Worm (Caenorhabditis elegans): Measurements from ENCODE around the gene mrps-22.

mrps-22 gene

ce11 chrII:10544374-10544908 is 38.0 kb upstream of the mrps-22 start (continued):
- TF ChIP-seq nhr-11 (tag; optimal IDR thresholded peaks at IDR 0.05) (no peak), hmg-1.1 (GFP tag; IDR thresholded peaks at IDR 0.05) (peak; percentile 21; the same call in 1 of the 2 replicates), Y75B8A.6 (GFP tag; IDR thresholded peaks at IDR 0.05) (0 out of 2 replicates have a peak, but pooled peaks have one; percentile 38), dve-1 (tag; optimal IDR thresholded peaks at IDR 0.05; ENCODE audit: insufficient read depth) (peak; percentile 3), ceh-62 (tag; optimal IDR thresholded peaks at IDR 0.05) (no peak), daf-19 (GFP tag; conservative IDR thresholded peaks at IDR 0.05) (no peak), daf-8 (GFP tag; IDR thresholded peaks at IDR 0.05) (no peak), arid-1 (GFP tag; conservative IDR thresholded peaks at IDR 0.05) (peak; percentile 5; the same call in 1 of the 2 replicates), egl-43 (GFP tag; IDR thresholded peaks at IDR 0.05) (no peak), lin-39 (tag; optimal IDR thresholded peaks at IDR 0.05) (no peak), T26A8.4 (GFP tag; IDR thresholded peaks at IDR 0.05) (0 out of 2 replicates have a peak, but pooled peaks have one; percentile 9), R02D3.7 (tag; optimal IDR thresholded peaks at IDR 0.05) (no peak), dpl-1 (GFP tag; optimal IDR thresholded peaks at IDR 0.05) (no peak), hlh-11 (tag; optimal IDR thresholded peaks at IDR 0.05) (no peak), nhr-6 (tag; optimal IDR thresholded peaks at IDR 0.05) (no peak), F37D6.2 (tag; optimal IDR thresholded peaks at IDR 0.05) (no peak), unc-130 (GFP tag; optimal IDR thresholded peaks at IDR 0.05) (no peak), dmd-9 (GFP tag; IDR thresholded peaks at IDR 0.05) (no peak)

DNA sequence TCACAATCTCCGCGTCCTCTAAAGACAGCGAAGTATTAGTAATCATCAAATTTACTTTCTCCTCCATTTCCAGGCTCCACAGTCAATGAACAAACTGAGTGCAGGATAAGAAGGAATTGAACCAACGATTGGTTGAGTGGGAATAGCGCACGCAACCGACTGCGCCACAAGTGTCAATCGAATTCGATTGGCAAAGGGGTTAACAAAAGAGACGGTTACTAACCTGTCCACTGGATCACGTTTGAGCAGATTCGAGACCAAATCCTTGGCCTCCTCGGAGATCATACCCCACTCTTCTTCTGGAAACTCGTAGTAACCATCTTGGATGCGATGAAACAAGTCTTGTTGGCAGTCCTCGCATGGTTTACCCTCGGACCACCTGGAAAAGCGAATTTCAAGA is 37.2 kb upstream of the mrps-22 start:
- peak; percentile 42; the same call in 1 of the 2 replicates for TF ChIP-seq lin-38 (GFP tag; IDR thresholded peaks at IDR 0.05)
- TF ChIP-seq ztf-11 (tag; optimal IDR thresholded peaks at IDR 0.05): no peak
- peak; percentile 75; the same call in 1 of the 2 replicates for TF ChIP-seq Y75B8A.6 (GFP tag; IDR thresholded peaks at IDR 0.05)
- no peak for TF ChIP-seq nhr-41 (GFP tag; IDR thresholded peaks at IDR 0.05)
- TF ChIP-seq mep-1 (tag; optimal IDR thresholded peaks at IDR 0.05): no peak
- TF ChIP-seq mxl-3 (GFP tag; optimal IDR thresholded peaks at IDR 0.05): no peak
- TF ChIP-seq nhr-28 (tag; optimal IDR thresholded peaks at IDR 0.05): no peak
- peak; percentile 68 for TF ChIP-seq sdz-12 (GFP tag; optimal IDR thresholded peaks at IDR 0.05)
- no peak for TF ChIP-seq Y5F2A.4 (GFP tag; optimal IDR thresholded peaks at IDR 0.05)
- TF ChIP-seq nhr-11 (tag; optimal IDR thresholded peaks at IDR 0.05): no peak
- TF ChIP-seq ces-1 (GFP tag; optimal IDR thresholded peaks at IDR 0.05): no peak
- no peak for TF ChIP-seq F10B5.3 (tag; optimal IDR thresholded peaks at IDR 0.05)
- TF ChIP-seq pha-4 (GFP tag; IDR thresholded peaks at IDR 0.05): 0 out of 2 replicates have a peak, but pooled peaks have one; percentile 27
- no peak for TF ChIP-seq pha-4 (tag; optimal IDR thresholded peaks at IDR 0.05)
- peak; percentile 23 for TF ChIP-seq F49E8.2 (tag; optimal IDR thresholded peaks at IDR 0.05; ENCODE audit: borderline replicate concordance)
- no peak for TF ChIP-seq duxl-1 (tag; optimal IDR thresholded peaks at IDR 0.05; ENCODE audit: poor library complexity)
- peak; percentile 84 for TF ChIP-seq ama-1 (optimal IDR thresholded peaks at IDR 0.05)
- TF ChIP-seq nhr-25 (tag; optimal IDR thresholded peaks at IDR 0.05; ENCODE audit: borderline replicate concordance, insufficient read depth): peak; percentile 3
- peak; percentile 36; the same call in 1 of the 2 replicates for TF ChIP-seq ctbp-1 (GFP tag; IDR thresholded peaks at IDR 0.05)
- no peak for TF ChIP-seq ZK546.5 (tag; optimal IDR thresholded peaks at IDR 0.05)
- TF ChIP-seq unc-130 (GFP tag; optimal IDR thresholded peaks at IDR 0.05): no peak
- no peak for TF ChIP-seq Y105C5A.15 (GFP tag; IDR thresholded peaks at IDR 0.05)
- no peak for TF ChIP-seq spr-1 (tag; optimal IDR thresholded peaks at IDR 0.05)
- no peak for TF ChIP-seq ceh-44 (GFP tag; IDR thresholded peaks at IDR 0.05)
- peak; percentile 2 for TF ChIP-seq T20F7.1 (GFP tag; optimal IDR thresholded peaks at IDR 0.05)
- TF ChIP-seq fos-1 (tag; optimal IDR thresholded peaks at IDR 0.05): no peak
- no peak for TF ChIP-seq ceh-62 (tag; optimal IDR thresholded peaks at IDR 0.05)
- TF ChIP-seq hlh-11 (tag; optimal IDR thresholded peaks at IDR 0.05): no peak
- no peak for TF ChIP-seq D1046.2 (GFP tag; IDR thresholded peaks at IDR 0.05)
- no peak for TF ChIP-seq lsy-2 (tag; optimal IDR thresholded peaks at IDR 0.05)
- TF ChIP-seq nhr-6 (tag; optimal IDR thresholded peaks at IDR 0.05): no peak
- no peak for TF ChIP-seq nhr-237 (tag; optimal IDR thresholded peaks at IDR 0.05)
- no peak for TF ChIP-seq daf-12 (tag; optimal IDR thresholded peaks at IDR 0.05)
- peak; percentile 64; the same call in 1 of the 2 replicates for TF ChIP-seq snpc-1.2 (GFP tag; IDR thresholded peaks at IDR 0.05)
- 0 out of 2 replicates have a peak, but pooled peaks have one; percentile 5 for TF ChIP-seq hmg-1.1 (GFP tag; IDR thresholded peaks at IDR 0.05)
- no peak for TF ChIP-seq lin-15B (tag; optimal IDR thresholded peaks at IDR 0.05)
- no peak for TF ChIP-seq F37D6.2 (tag; optimal IDR thresholded peaks at IDR 0.05)
- peak; percentile 69 for TF ChIP-seq lin-13 (GFP tag; optimal IDR thresholded peaks at IDR 0.05)
- TF ChIP-seq dmd-9 (GFP tag; IDR thresholded peaks at IDR 0.05): no peak
- TF ChIP-seq daf-19 (GFP tag; conservative IDR thresholded peaks at IDR 0.05): no peak

Measured in whole organism, L4 larva.